Fruit fly (Drosophila melanogaster) whole organism, embryonic: ENCODE data around the gene CG9270.

ENCODE experiments used
- BtbVII ChIP-seq: fragments of 200-800 bp; sonication (Bioruptor generic); optimal IDR thresholded peaks from 3 replicates; lab custom pipeline; 2017; ENCODE audit warnings: missing biosample characterization, mild to moderate bottlenecking, missing genetic modification characterization
- CG12659 ChIP-seq: fragments of 200-800 bp; sonication (Bioruptor generic); optimal IDR thresholded peaks from 3 replicates; lab custom pipeline; 2017; ENCODE audit warnings: mild to moderate bottlenecking, missing biosample characterization, missing genetic modification reagents, missing genetic modification characterization
- CG1603 ChIP-seq: fragments of 200-800 bp; sonication (Bioruptor generic); optimal IDR thresholded peaks from 2 replicates; lab custom pipeline; 2019; ENCODE audit warnings: missing biosample characterization, mild to moderate bottlenecking, missing genetic modification characterization, moderate library complexity
- CG17802 ChIP-seq: fragments of 200-800 bp; sonication (Bioruptor generic); optimal IDR thresholded peaks from 2 replicates; lab custom pipeline; 2018; ENCODE audit warnings: missing biosample characterization, mild to moderate bottlenecking, missing genetic modification characterization, moderate library complexity
- CG18764 ChIP-seq: fragments of 200-800 bp; sonication (Bioruptor generic); optimal IDR thresholded peaks from 3 replicates; lab custom pipeline; 2016; ENCODE audit warnings: missing biosample characterization, missing genetic modification characterization
- CG2120 ChIP-seq: fragments of 200-800 bp; sonication (Bioruptor generic); optimal IDR thresholded peaks from 3 replicates; lab custom pipeline; 2016; ENCODE audit warnings: missing biosample characterization, missing genetic modification characterization
- CG2875 ChIP-seq: fragments of 200-800 bp; sonication (Bioruptor generic); optimal IDR thresholded peaks from 2 replicates; lab custom pipeline; 2017; ENCODE audit warnings: missing biosample characterization, mild to moderate bottlenecking, missing genetic modification characterization, missing genetic modification reagents
- CG2889 ChIP-seq: fragments of 200-800 bp; sonication (Bioruptor generic); IDR thresholded peaks from 3 replicates; pipeline ENCODE4 v1.3.6; 2022; ENCODE audit warnings: missing biosample characterization, missing genetic modification characterization
- CG31224 ChIP-seq: fragments of 200-800 bp; sonication (Bioruptor generic); IDR thresholded peaks from 2 replicates; pipeline ENCODE4 v1.3.6; 2022; ENCODE audit warnings: missing biosample characterization, missing genetic modification characterization
- CG3995 ChIP-seq: fragments of 200-800 bp; sonication (Bioruptor generic); optimal IDR thresholded peaks from 3 replicates; lab custom pipeline; 2016; ENCODE audit warnings: missing biosample characterization, missing genetic modification characterization
- CG4360 ChIP-seq: fragments of 200-800 bp; sonication (Bioruptor generic); IDR thresholded peaks from 2 replicates; pipeline ENCODE4 v1.3.6; 2022; ENCODE audit warnings: missing biosample characterization, missing genetic modification characterization
- CG6175 ChIP-seq: fragments of 200-800 bp; sonication (Bioruptor generic); IDR thresholded peaks from 3 replicates; pipeline ENCODE4 v1.3.6; 2022; ENCODE audit warnings: missing biosample characterization, missing genetic modification characterization
- CG6272 ChIP-seq: fragments of 200-800 bp; sonication (Bioruptor generic); IDR thresholded peaks from 2 replicates; pipeline ENCODE4 v1.3.6; 2022; ENCODE audit warnings: missing biosample characterization, missing genetic modification characterization
- CG8281 ChIP-seq: fragments of 200-800 bp; sonication (Bioruptor generic); optimal IDR thresholded peaks from 2 replicates; lab custom pipeline; 2018; ENCODE audit warnings: missing biosample characterization, mild to moderate bottlenecking, missing genetic modification characterization, moderate library complexity
- D19A ChIP-seq: fragments of 200-800 bp; optimal IDR thresholded peaks from 3 replicates; lab custom pipeline; 2019; ENCODE audit warnings: missing biosample characterization, mild to moderate bottlenecking, missing genetic modification characterization, moderate library complexity
- Deaf1 ChIP-seq: fragments of 200-800 bp; optimal IDR thresholded peaks from 3 replicates; lab custom pipeline; 2019; ENCODE audit warnings: missing biosample characterization, mild to moderate bottlenecking, missing genetic modification characterization, moderate library complexity
- Fer3 ChIP-seq: fragments of 200-800 bp; sonication (Bioruptor generic); optimal IDR thresholded peaks from 2 replicates; lab custom pipeline; 2018; ENCODE audit warnings: missing biosample characterization, mild to moderate bottlenecking, missing genetic modification characterization, moderate library complexity
- H15 ChIP-seq: fragments of 200-800 bp; sonication (Bioruptor generic); IDR thresholded peaks from 3 replicates; pipeline ENCODE4 v1.3.6; 2022; ENCODE audit warnings: missing biosample characterization, missing genetic modification characterization
- Hand ChIP-seq: fragments of 200-800 bp; sonication (Bioruptor generic); optimal IDR thresholded peaks from 2 replicates; lab custom pipeline; 2017; ENCODE audit warnings: mild to moderate bottlenecking, missing biosample characterization, missing genetic modification reagents, missing genetic modification characterization
- Lim3 ChIP-seq: fragments of 200-800 bp; sonication (Bioruptor generic); IDR thresholded peaks from 2 replicates; pipeline ENCODE4 v1.3.6; 2022; ENCODE audit warnings: missing biosample characterization, missing genetic modification characterization
- Nf-YB ChIP-seq: fragments of 200-800 bp; sonication (Bioruptor generic); optimal IDR thresholded peaks from 3 replicates; lab custom pipeline; 2019; ENCODE audit warnings: missing biosample characterization, mild to moderate bottlenecking, missing genetic modification characterization, moderate library complexity
- Nf-YC ChIP-seq: fragments of 200-800 bp; optimal IDR thresholded peaks from 3 replicates; lab custom pipeline; 2019; ENCODE audit warnings: missing biosample characterization, mild to moderate bottlenecking, missing genetic modification characterization, moderate library complexity
- Sry-δ ChIP-seq: fragments of 200-800 bp; sonication (Bioruptor generic); optimal IDR thresholded peaks from 2 replicates; lab custom pipeline; 2016; ENCODE audit warnings: missing biosample characterization, missing genetic modification characterization
- btn ChIP-seq: fragments of 200-800 bp; sonication (Bioruptor generic); optimal IDR thresholded peaks from 2 replicates; lab custom pipeline; 2016; ENCODE audit warnings: missing biosample characterization, missing genetic modification characterization
- chinmo ChIP-seq: fragments of 200-800 bp; sonication (Bioruptor generic); IDR thresholded peaks from 4 replicates; pipeline ENCODE4 v1.3.6; 2022; ENCODE audit warnings: missing biosample characterization, missing genetic modification characterization; ENCODE audit not compliant: partially characterized antibody
- ham ChIP-seq: fragments of 200-800 bp; sonication (Bioruptor generic); IDR thresholded peaks from 2 replicates; pipeline ENCODE4 v1.3.6; 2022; ENCODE audit warnings: missing biosample characterization, missing genetic modification characterization
- kay ChIP-seq: fragments of 200-800 bp; sonication (Bioruptor generic); optimal IDR thresholded peaks from 2 replicates; lab custom pipeline; 2016; ENCODE audit warnings: missing biosample characterization, missing genetic modification characterization
- lilli ChIP-seq: fragments of 200-800 bp; sonication (Bioruptor generic); optimal IDR thresholded peaks from 3 replicates; lab custom pipeline; 2016; ENCODE audit warnings: missing biosample characterization, missing genetic modification characterization
- lola ChIP-seq, 3 experiments: fragments of >200 bp in 2 of 3; fragments of 200-800 bp in 1 of 3; sonication (Bioruptor generic) in 1 of 3; optimal IDR thresholded peaks; 2 replicates each; lab custom pipeline; 2017 to 2019; ENCODE audit warnings: missing biosample characterization in 3 of 3, missing genetic modification characterization in 3 of 3, mild to moderate bottlenecking in 1 of 3, moderate library complexity in 1 of 3
- mam ChIP-seq: fragments of 200-800 bp; sonication (Bioruptor generic); optimal IDR thresholded peaks from 3 replicates; lab custom pipeline; 2016; ENCODE audit warnings: missing biosample characterization, missing genetic modification characterization
- nerfin-2 ChIP-seq: fragments of 200-800 bp; sonication (Bioruptor generic); IDR thresholded peaks from 2 replicates; pipeline ENCODE4 v1.3.6; 2022; ENCODE audit warnings: missing biosample characterization, missing genetic modification characterization; ENCODE audit not compliant: partially characterized antibody
- pros ChIP-seq: fragments of 200-800 bp; sonication (Bioruptor generic); optimal IDR thresholded peaks from 3 replicates; lab custom pipeline; 2019; ENCODE audit warnings: missing biosample characterization, mild to moderate bottlenecking, missing genetic modification characterization, moderate library complexity
- psq ChIP-seq: fragments of 200-800 bp; sonication (Bioruptor generic); optimal IDR thresholded peaks from 2 replicates; lab custom pipeline; 2017; ENCODE audit warnings: missing biosample characterization, missing genetic modification characterization
- repo ChIP-seq: fragments of 200-800 bp; sonication (Bioruptor generic); optimal IDR thresholded peaks from 2 replicates; lab custom pipeline; 2016; ENCODE audit warnings: missing biosample characterization, missing genetic modification characterization
- slbo ChIP-seq: fragments of 200-800 bp; sonication (Bioruptor generic); IDR thresholded peaks from 2 replicates; pipeline ENCODE4 v1.3.6; 2022; ENCODE audit warnings: missing biosample characterization, missing genetic modification characterization
- tap ChIP-seq: fragments of 200-800 bp; optimal IDR thresholded peaks from 3 replicates; lab custom pipeline; 2019; ENCODE audit warnings: missing biosample characterization, mild to moderate bottlenecking, missing genetic modification characterization, moderate library complexity
- tgo ChIP-seq: fragments of 200-800 bp; sonication (Bioruptor generic); IDR thresholded peaks from 3 replicates; pipeline ENCODE4 v1.3.6; 2022; ENCODE audit warnings: missing biosample characterization, missing genetic modification characterization
- tll ChIP-seq, 2 experiments: fragments of 200-800 bp in 1 of 2; fragments of >200 bp in 1 of 2; sonication (Bioruptor generic) in 1 of 2; optimal IDR thresholded peaks; 2 replicates each; lab custom pipeline; 2017 to 2019; ENCODE audit warnings: missing biosample characterization in 2 of 2, missing genetic modification characterization in 2 of 2, mild to moderate bottlenecking in 1 of 2, moderate library complexity in 1 of 2
- tup ChIP-seq: fragments of 200-800 bp; sonication (Bioruptor generic); optimal IDR thresholded peaks from 2 replicates; lab custom pipeline; 2016; ENCODE audit warnings: missing biosample characterization, mild to moderate bottlenecking, missing genetic modification characterization, moderate library complexity
- unc-4 ChIP-seq: fragments of 200-800 bp; sonication (Bioruptor generic); IDR thresholded peaks from 2 replicates; pipeline ENCODE4 v1.3.6; 2022; ENCODE audit warnings: missing biosample characterization, missing genetic modification characterization; ENCODE audit not compliant: partially characterized antibody

Gene CG9270

DNA sequence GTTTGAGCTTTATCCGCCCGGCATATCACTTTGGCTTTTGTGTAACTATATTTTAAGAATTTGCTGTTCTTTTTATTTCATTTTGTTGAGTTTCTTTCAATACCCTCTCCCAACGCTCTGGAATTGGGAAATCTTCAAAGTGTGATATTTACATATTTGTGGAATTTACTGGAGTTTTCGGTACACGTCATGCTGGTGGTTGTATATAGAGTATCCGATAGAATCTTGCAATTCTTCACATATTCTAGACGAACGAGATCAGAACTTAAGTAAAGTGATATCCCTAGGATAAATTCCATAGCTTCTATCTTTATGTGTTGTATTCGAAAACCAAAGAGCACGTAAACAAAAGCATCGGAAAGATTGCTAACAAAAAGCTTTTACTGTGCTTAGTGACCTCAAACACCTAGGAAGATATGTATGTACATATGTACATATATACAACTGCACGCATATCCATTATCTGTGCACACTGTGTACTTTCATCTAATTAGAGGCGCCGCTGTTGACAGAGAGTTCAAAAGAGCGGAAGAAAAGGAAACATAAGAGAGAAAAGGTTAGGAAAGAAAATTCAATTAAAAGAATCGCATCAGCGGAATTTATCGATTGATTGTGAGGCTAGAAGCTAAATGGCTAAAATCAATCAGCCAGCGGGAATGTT lies 37.1 kb downstream of the CG9270 start (continued):
- TF ChIP-seq psq = no peak
- no peak for TF ChIP-seq CG12659 (GFP tag; lab: Kevin White, UChicago)
- TF ChIP-seq CG2120 (GFP tag; lab: Kevin White, UChicago) = no peak
- TF ChIP-seq CG4360 (GFP tag; lab: Robert Waterston, UW) = no peak
- no peak for TF ChIP-seq CG6175
- no peak for TF ChIP-seq Lim3 (GFP tag; lab: Robert Waterston, UW)
- no peak for TF ChIP-seq CG3995 (GFP tag; lab: Kevin White, UChicago)
- no peak for TF ChIP-seq Nf-YC (tag; lab: Kevin White, UChicago)
- no peak for TF ChIP-seq unc-4 (GFP tag; lab: Robert Waterston, UW)
- peak; percentile 28 for TF ChIP-seq Nf-YB
- TF ChIP-seq D19A = peak; percentile 57
- no peak for TF ChIP-seq mam (GFP tag; lab: Kevin White, UChicago)
- no peak for TF ChIP-seq CG2889 (GFP tag; lab: Robert Waterston, UW)
- no peak for TF ChIP-seq tgo (GFP tag; lab: Robert Waterston, UW)
- no peak for TF ChIP-seq Deaf1 (tag; lab: Kevin White, UChicago)
- no peak for TF ChIP-seq CG17802 (tag; lab: Kevin White, UChicago)
- TF ChIP-seq CG18764 (GFP tag; lab: Kevin White, UChicago) = peak; percentile 35
- peak; percentile 46 for TF ChIP-seq Fer3 (tag; lab: Kevin White, UChicago)
- no peak for TF ChIP-seq CG31224 (GFP tag; lab: Robert Waterston, UW)
- no peak for TF ChIP-seq ham (GFP tag; lab: Robert Waterston, UW)
- no peak for TF ChIP-seq tup (GFP tag; lab: Kevin White, UChicago)
- peak; percentile 65 for TF ChIP-seq CG2875 (GFP tag; lab: Kevin White, UChicago)
- TF ChIP-seq tap (tag; lab: Kevin White, UChicago) = peak; percentile 42
- TF ChIP-seq lola (GFP tag; optimal IDR thresholded peaks at IDR 0.05; lab: Kevin White, UChicago) = peak in 1 of 3 experiments; percentile 10
- TF ChIP-seq kay (GFP tag; lab: Kevin White, UChicago) = peak; percentile 7
- no peak for TF ChIP-seq H15
- no peak for TF ChIP-seq slbo (GFP tag; lab: Robert Waterston, UW)
- TF ChIP-seq CG1603 = peak; percentile 24
- no peak for TF ChIP-seq CG6272
- peak; percentile 37 for TF ChIP-seq BtbVII (GFP tag; lab: Kevin White, UChicago)
- TF ChIP-seq nerfin-2 (GFP tag; lab: Robert Waterston, UW) = no peak
- peak; percentile 9 for TF ChIP-seq btn
- no peak for TF ChIP-seq chinmo (GFP tag; lab: Robert Waterston, UW)
- TF ChIP-seq pros (GFP tag; lab: Kevin White, UChicago) = no peak
- TF ChIP-seq Sry-δ (GFP tag; lab: Kevin White, UChicago) = no peak
- TF ChIP-seq Hand (GFP tag; lab: Kevin White, UChicago) = no peak
- no peak for TF ChIP-seq tll (GFP tag; optimal IDR thresholded peaks at IDR 0.05; lab: Kevin White, UChicago)
- peak; percentile 3 for TF ChIP-seq CG8281 (tag; lab: Kevin White, UChicago)
- TF ChIP-seq repo (GFP tag; lab: Kevin White, UChicago) = no peak
- TF ChIP-seq lilli = no peak
